Fruit fly (Drosophila melanogaster) whole organism, embryonic: Measurements from ENCODE around the gene Ras85D.

Experiments
- Adf1 ChIP-seq: fragments of 200-800 bp; sonication (Bioruptor generic); IDR thresholded peaks from 2 replicates; pipeline ENCODE4 v1.3.6; 2022; ENCODE audit warnings: missing biosample characterization, missing genetic modification characterization
- CG1024 ChIP-seq: fragments of 200-800 bp; sonication (Bioruptor generic); IDR thresholded peaks from 2 replicates; pipeline ENCODE4 v1.3.6; 2022; ENCODE audit warnings: missing biosample characterization, missing genetic modification characterization
- CG12219 ChIP-seq: fragments of 200-800 bp; sonication (Bioruptor generic); optimal IDR thresholded peaks from 3 replicates; lab custom pipeline; 2018; ENCODE audit warnings: missing biosample characterization, mild to moderate bottlenecking, missing genetic modification characterization
- CG13894 ChIP-seq: fragments of 200-800 bp; sonication (Bioruptor generic); optimal IDR thresholded peaks from 3 replicates; lab custom pipeline; 2018; ENCODE audit warnings: missing biosample characterization, mild to moderate bottlenecking, missing genetic modification characterization, moderate library complexity
- CG14860 ChIP-seq: fragments of 200-800 bp; sonication (Bioruptor generic); IDR thresholded peaks from 3 replicates; pipeline ENCODE4 v1.3.6; 2022; ENCODE audit warnings: missing biosample characterization, missing genetic modification characterization; ENCODE audit not compliant: partially characterized antibody
- CG17328 ChIP-seq: fragments of 200-800 bp; sonication (Bioruptor generic); IDR thresholded peaks from 2 replicates; pipeline ENCODE4 v1.3.6; 2022; ENCODE audit warnings: missing biosample characterization, missing genetic modification characterization
- CG3163 ChIP-seq: fragments of 200-800 bp; sonication (Bioruptor generic); optimal IDR thresholded peaks from 3 replicates; lab custom pipeline; 2016; ENCODE audit warnings: missing biosample characterization, missing genetic modification characterization
- CG32767 ChIP-seq: fragments of 200-800 bp; sonication (Bioruptor generic); IDR thresholded peaks from 2 replicates; pipeline ENCODE4 v1.3.6; 2022; ENCODE audit warnings: missing biosample characterization, missing genetic modification characterization
- CG7271 ChIP-seq: fragments of 200-800 bp; sonication (Bioruptor generic); optimal IDR thresholded peaks from 2 replicates; lab custom pipeline; 2018; ENCODE audit warnings: missing biosample characterization, mild to moderate bottlenecking, missing genetic modification characterization, moderate library complexity
- CG8290 ChIP-seq, 3 experiments: fragments of 200-800 bp; sonication (Bioruptor generic); optimal IDR thresholded peaks; 2 replicates each; lab custom pipeline; 2016 to 2019; ENCODE audit warnings: missing biosample characterization in 3 of 3, missing genetic modification characterization in 3 of 3, mild to moderate bottlenecking in 2 of 3, moderate library complexity in 1 of 3
- CG8924 ChIP-seq: fragments of 200-800 bp; optimal IDR thresholded peaks from 3 replicates; lab custom pipeline; 2019; ENCODE audit warnings: missing biosample characterization, mild to moderate bottlenecking, missing genetic modification characterization, moderate library complexity
- CG9437 ChIP-seq: fragments of 200-800 bp; sonication (Bioruptor generic); optimal IDR thresholded peaks from 2 replicates; lab custom pipeline; 2018; ENCODE audit warnings: missing biosample characterization, mild to moderate bottlenecking, missing genetic modification characterization
- CHES-1-like ChIP-seq: fragments of 200-800 bp; sonication (Bioruptor generic); optimal IDR thresholded peaks from 2 replicates; lab custom pipeline; 2016; ENCODE audit warnings: missing biosample characterization, missing genetic modification characterization
- Camta ChIP-seq: fragments of 200-800 bp; sonication (Bioruptor generic); optimal IDR thresholded peaks from 2 replicates; lab custom pipeline; 2016; ENCODE audit warnings: missing biosample characterization, missing genetic modification characterization
- D19B ChIP-seq: fragments of 200-800 bp; sonication (Bioruptor generic); optimal IDR thresholded peaks from 2 replicates; lab custom pipeline; 2017; ENCODE audit warnings: missing biosample characterization, mild to moderate bottlenecking, missing genetic modification characterization
- Dbx ChIP-seq: fragments of 200-800 bp; sonication (Bioruptor generic); IDR thresholded peaks from 3 replicates; pipeline ENCODE4 v1.3.6; 2022; ENCODE audit warnings: missing biosample characterization, missing genetic modification characterization
- Doc2 ChIP-seq: fragments of 200-800 bp; sonication (Bioruptor generic); IDR thresholded peaks from 2 replicates; pipeline ENCODE4 v1.3.6; 2022; ENCODE audit warnings: missing biosample characterization, missing genetic modification characterization
- Ets97D ChIP-seq: fragments of 200-800 bp; sonication (Bioruptor generic); optimal IDR thresholded peaks from 3 replicates; lab custom pipeline; 2016; ENCODE audit warnings: missing biosample characterization, missing genetic modification characterization
- Fer1 ChIP-seq: fragments of 200-800 bp; sonication (Bioruptor generic); optimal IDR thresholded peaks from 2 replicates; lab custom pipeline; 2017; ENCODE audit warnings: missing biosample characterization, mild to moderate bottlenecking, missing genetic modification characterization
- Gug ChIP-seq: fragments of 200-800 bp; sonication (Bioruptor generic); IDR thresholded peaks from 4 replicates; pipeline ENCODE4 v1.3.6; 2022; ENCODE audit warnings: missing biosample characterization, missing genetic modification characterization
- H15 ChIP-seq: fragments of 200-800 bp; sonication (Bioruptor generic); IDR thresholded peaks from 3 replicates; pipeline ENCODE4 v1.3.6; 2022; ENCODE audit warnings: missing biosample characterization, missing genetic modification characterization
- HLH4C ChIP-seq: fragments of 200-800 bp; sonication (Bioruptor generic); IDR thresholded peaks from 3 replicates; pipeline ENCODE4 v1.3.6; 2022; ENCODE audit warnings: missing biosample characterization, missing genetic modification characterization; ENCODE audit not compliant: partially characterized antibody
- Hr51 ChIP-seq, 2 experiments: fragments of 200-800 bp; sonication (Bioruptor generic); optimal IDR thresholded peaks; 2 replicates in 1 of 2; 3 replicates in 1 of 2; lab custom pipeline; 2016 to 2018; ENCODE audit warnings: missing biosample characterization in 2 of 2, missing genetic modification characterization in 2 of 2, mild to moderate bottlenecking in 1 of 2, moderate library complexity in 1 of 2
- Lhr ChIP-seq: fragments of 200-800 bp; sonication (Bioruptor generic); optimal IDR thresholded peaks from 3 replicates; lab custom pipeline; 2017; ENCODE audit warnings: mild to moderate bottlenecking, missing biosample characterization, missing genetic modification reagents, missing genetic modification characterization
- Med ChIP-seq: fragments of 200-800 bp; sonication (Bioruptor generic); peaks from one replicate; lab custom pipeline; 2016; ENCODE audit warnings: missing biosample characterization, missing genetic modification characterization, mild to moderate bottlenecking, inconsistent platforms, moderate library complexity
- Mes4 ChIP-seq: fragments of 200-800 bp; sonication (Bioruptor generic); optimal IDR thresholded peaks from 2 replicates; lab custom pipeline; 2016; ENCODE audit warnings: missing biosample characterization, missing genetic modification characterization
- Optix ChIP-seq: fragments of 200-800 bp; sonication (Bioruptor generic); IDR thresholded peaks from 3 replicates; pipeline ENCODE4 v1.3.6; 2022; ENCODE audit warnings: missing biosample characterization, missing genetic modification characterization
- Sin3A ChIP-seq: fragments of >200 bp; optimal IDR thresholded peaks from 2 replicates; lab custom pipeline; 2018
- Spps ChIP-seq: fragments of 200-800 bp; sonication (Bioruptor generic); optimal IDR thresholded peaks from 2 replicates; lab custom pipeline; 2018; ENCODE audit warnings: missing biosample characterization, mild to moderate bottlenecking, missing genetic modification characterization
- Sry-δ ChIP-seq: fragments of 200-800 bp; sonication (Bioruptor generic); optimal IDR thresholded peaks from 2 replicates; lab custom pipeline; 2016; ENCODE audit warnings: missing biosample characterization, missing genetic modification characterization
- bab2 ChIP-seq: fragments of 200-800 bp; sonication (Bioruptor generic); optimal IDR thresholded peaks from 2 replicates; lab custom pipeline; 2016; ENCODE audit warnings: missing biosample characterization, missing genetic modification characterization
- caup ChIP-seq: fragments of 200-800 bp; sonication (Bioruptor generic); optimal IDR thresholded peaks from 3 replicates; lab custom pipeline; 2017; ENCODE audit warnings: missing biosample characterization, mild to moderate bottlenecking, missing genetic modification characterization, moderate library complexity; ENCODE audit not compliant: severe bottlenecking
- chif ChIP-seq, 2 experiments: fragments of 200-800 bp; sonication (Bioruptor generic); optimal IDR thresholded peaks; 3 replicates each; lab custom pipeline; 2016; ENCODE audit warnings: missing biosample characterization in 2 of 2, missing genetic modification characterization in 2 of 2
- crol ChIP-seq: fragments of 200-800 bp; sonication (Bioruptor generic); IDR thresholded peaks from 2 replicates; pipeline ENCODE4 v1.3.6; 2022; ENCODE audit warnings: missing biosample characterization, missing genetic modification characterization
- dmrt99B ChIP-seq: fragments of 200-800 bp; sonication (Bioruptor generic); optimal IDR thresholded peaks from 2 replicates; lab custom pipeline; 2018; ENCODE audit warnings: missing biosample characterization, mild to moderate bottlenecking, missing genetic modification characterization, moderate library complexity
- fd64A ChIP-seq: fragments of 200-800 bp; sonication (Bioruptor generic); optimal IDR thresholded peaks from 3 replicates; lab custom pipeline; 2018; ENCODE audit warnings: missing biosample characterization, mild to moderate bottlenecking, missing genetic modification characterization
- gfzf ChIP-seq: fragments of 200-800 bp; sonication (Bioruptor generic); optimal IDR thresholded peaks from 2 replicates; lab custom pipeline; 2016; ENCODE audit warnings: missing biosample characterization, mild to moderate bottlenecking, missing genetic modification characterization, moderate library complexity
- h ChIP-seq: fragments of >200 bp; optimal IDR thresholded peaks from 2 replicates; lab custom pipeline; 2017
- hkb ChIP-seq, 2 experiments: fragments of 200-800 bp in 1 of 2; fragments of >200 bp in 1 of 2; sonication (Bioruptor generic) in 1 of 2; IDR thresholded peaks in 1 of 2; optimal IDR thresholded peaks in 1 of 2; 2 replicates each; pipeline versions ENCODE4 v1.3.6 to Lab custom; 2017 to 2022; ENCODE audit warnings: missing biosample characterization in 1 of 2, missing genetic modification characterization in 1 of 2
- lbe ChIP-seq: fragments of 200-800 bp; sonication (Bioruptor generic); optimal IDR thresholded peaks from 2 replicates; lab custom pipeline; 2016; ENCODE audit warnings: missing biosample characterization, mild to moderate bottlenecking, missing genetic modification characterization
- mam ChIP-seq: fragments of 200-800 bp; sonication (Bioruptor generic); optimal IDR thresholded peaks from 3 replicates; lab custom pipeline; 2016; ENCODE audit warnings: missing biosample characterization, missing genetic modification characterization
- nom ChIP-seq: fragments of 200-800 bp; sonication (Bioruptor generic); optimal IDR thresholded peaks from 2 replicates; lab custom pipeline; 2017; ENCODE audit warnings: missing biosample characterization, missing genetic modification characterization, mild to moderate bottlenecking, moderate library complexity, missing genetic modification reagents
- oc ChIP-seq: fragments of 200-800 bp; sonication (Bioruptor generic); optimal IDR thresholded peaks from 2 replicates; lab custom pipeline; 2018; ENCODE audit warnings: missing biosample characterization, mild to moderate bottlenecking, missing genetic modification characterization, moderate library complexity
- otp ChIP-seq: fragments of 200-800 bp; sonication (Bioruptor generic); IDR thresholded peaks from 3 replicates; pipeline ENCODE4, ENCODE4 v1.3.6; 2022; ENCODE audit warnings: missing biosample characterization, missing genetic modification characterization
- schlank ChIP-seq: fragments of 200-800 bp; sonication (Bioruptor generic); optimal IDR thresholded peaks from 2 replicates; lab custom pipeline; 2018; ENCODE audit warnings: missing biosample characterization, mild to moderate bottlenecking, missing genetic modification characterization
- sob ChIP-seq: fragments of 200-800 bp; sonication (Bioruptor generic); IDR thresholded peaks from 2 replicates; pipeline ENCODE4 v1.3.6; 2022; ENCODE audit warnings: missing biosample characterization, missing genetic modification characterization
- tll ChIP-seq, 2 experiments: fragments of 200-800 bp in 1 of 2; fragments of >200 bp in 1 of 2; sonication (Bioruptor generic) in 1 of 2; optimal IDR thresholded peaks; 2 replicates each; lab custom pipeline; 2017 to 2019; ENCODE audit warnings: missing biosample characterization in 2 of 2, missing genetic modification characterization in 2 of 2, mild to moderate bottlenecking in 1 of 2, moderate library complexity in 1 of 2

Gene Ras85D

DNA sequence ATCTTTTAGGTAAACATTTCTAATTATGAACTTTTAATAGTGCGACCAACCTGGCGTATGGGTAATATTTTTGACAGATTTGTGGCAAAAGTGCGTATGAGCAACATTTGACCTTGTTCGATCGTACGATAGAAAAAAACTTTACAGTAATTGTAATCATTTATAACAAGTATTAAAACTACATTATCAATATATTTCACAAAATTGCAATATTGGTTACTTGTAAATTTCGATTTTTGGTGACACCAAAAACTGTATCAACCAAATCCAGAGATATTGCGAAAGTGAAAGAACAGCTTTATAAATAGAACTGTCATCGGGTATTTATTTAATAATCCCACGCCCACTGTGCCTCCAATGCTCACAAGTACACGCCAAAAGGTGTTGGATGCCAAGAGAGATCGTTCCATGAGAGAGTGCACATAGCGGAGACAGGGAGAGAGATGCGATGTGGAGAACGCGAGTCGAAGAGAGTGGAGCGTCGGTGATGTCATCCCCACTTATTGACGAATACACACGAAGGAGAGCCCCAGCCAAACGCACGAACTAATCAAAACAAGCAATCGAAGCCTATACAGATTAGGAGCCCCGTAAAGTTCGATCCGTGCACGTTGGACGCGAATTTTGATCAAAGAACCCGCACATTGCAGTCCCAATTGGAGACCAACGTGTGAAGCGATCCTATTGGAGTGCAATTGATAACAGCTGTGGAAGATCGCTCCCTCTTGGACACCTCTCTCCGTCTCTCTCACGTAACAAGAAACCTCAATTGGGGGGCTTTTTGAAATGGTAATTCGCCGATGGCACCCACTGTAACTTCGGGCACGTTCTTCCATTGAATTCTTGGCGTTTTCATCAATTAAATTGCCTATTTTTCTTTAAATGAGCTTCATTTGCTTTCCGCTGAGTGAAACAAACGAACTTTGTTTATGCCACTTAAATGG lies 20.6 kb upstream of the Ras85D start (continued):
- TF ChIP-seq CG8924 (tag; lab: Kevin White, UChicago) (peak; percentile 98), bab2 (peak; percentile 88), lbe (GFP tag; lab: Kevin White, UChicago) (peak; percentile 84), Sry-δ (peak; percentile 41), fd64A (GFP tag; lab: Kevin White, UChicago) (peak; percentile 80), otp (GFP tag; lab: Robert Waterston, UW) (0 out of 3 replicates have a peak, but pooled peaks have one; percentile 19), CG7271 (tag; lab: Kevin White, UChicago) (peak; percentile 46), Dbx (peak; percentile 82), Fer1 (GFP tag; lab: Kevin White, UChicago) (peak; percentile 97), Gug (GFP tag; lab: Robert Waterston, UW) (peak; percentile 88), D19B (GFP tag; lab: Kevin White, UChicago) (peak; percentile 94), CG17328 (GFP tag; lab: Robert Waterston, UW) (peak; percentile 78), CG3163 (GFP tag; lab: Kevin White, UChicago) (peak; percentile 63), crol (GFP tag; lab: Robert Waterston, UW) (no peak), Optix (GFP tag; lab: Robert Waterston, UW) (peak; percentile 84), CG14860 (GFP tag; lab: Robert Waterston, UW) (peak; percentile 46; the same call in 2 of the 3 replicates), CG1024 (GFP tag; lab: Robert Waterston, UW) (peak; percentile 50; the same call in 1 of the 2 replicates), Spps (tag; lab: Kevin White, UChicago) (peak; percentile 84), nom (GFP tag; lab: Kevin White, UChicago) (peak; percentile 87), CHES-1-like (GFP tag; lab: Kevin White, UChicago) (peak; percentile 92), mam (GFP tag; lab: Kevin White, UChicago) (peak; percentile 92), H15 (peak; percentile 79; the same call in 2 of the 3 replicates), oc (peak; percentile 62), tll (GFP tag; optimal IDR thresholded peaks at IDR 0.05; lab: Kevin White, UChicago) (peak in 1 of 2 experiments; percentile 38), gfzf (GFP tag; lab: Kevin White, UChicago) (peak; percentile 7), Med (GFP tag; lab: Kevin White, UChicago) (peak; percentile 97), chif (GFP tag; optimal IDR thresholded peaks at IDR 0.05; lab: Kevin White, UChicago) (peak; percentile 89 to 90), caup (GFP tag; lab: Kevin White, UChicago) (peak; percentile 95), hkb (optimal IDR thresholded peaks at IDR 0.05; lab: Kevin White, UChicago) (no peak), hkb (GFP tag; IDR thresholded peaks at IDR 0.05; lab: Robert Waterston, UW) (peak; percentile 89), sob (GFP tag; lab: Robert Waterston, UW) (peak; percentile 85), dmrt99B (tag; lab: Kevin White, UChicago) (peak; percentile 98), Sin3A (lab: Kevin White, UChicago) (no peak), Mes4 (GFP tag; lab: Kevin White, UChicago) (peak; percentile 89), CG32767 (GFP tag; lab: Robert Waterston, UW) (peak; percentile 87), CG8290 (GFP tag; optimal IDR thresholded peaks at IDR 0.05; lab: Kevin White, UChicago) (peak; percentile 85), CG8290 (tag; optimal IDR thresholded peaks at IDR 0.05; lab: Kevin White, UChicago) (peak; percentile 71 to 77), HLH4C (GFP tag; lab: Robert Waterston, UW) (no peak), CG13894 (tag; lab: Kevin White, UChicago) (peak; percentile 87), schlank (peak; percentile 87), Adf1 (peak; percentile 28; the same call in 1 of the 2 replicates), Lhr (GFP tag; lab: Kevin White, UChicago) (peak; percentile 81), h (no peak), Ets97D (GFP tag; lab: Kevin White, UChicago) (peak; percentile 74), CG12219 (GFP tag; lab: Kevin White, UChicago) (peak; percentile 95), Doc2 (GFP tag; lab: Robert Waterston, UW) (peak; percentile 72), Camta (GFP tag; lab: Kevin White, UChicago) (peak; percentile 95), CG9437 (GFP tag; lab: Kevin White, UChicago) (peak; percentile 95), Hr51 (GFP tag; optimal IDR thresholded peaks at IDR 0.05; lab: Kevin White, UChicago) (peak; percentile 91 to 98)
